Fruit fly (Drosophila melanogaster): ENCODE results near the gene CG33658.

The CG33658 gene

DNA sequence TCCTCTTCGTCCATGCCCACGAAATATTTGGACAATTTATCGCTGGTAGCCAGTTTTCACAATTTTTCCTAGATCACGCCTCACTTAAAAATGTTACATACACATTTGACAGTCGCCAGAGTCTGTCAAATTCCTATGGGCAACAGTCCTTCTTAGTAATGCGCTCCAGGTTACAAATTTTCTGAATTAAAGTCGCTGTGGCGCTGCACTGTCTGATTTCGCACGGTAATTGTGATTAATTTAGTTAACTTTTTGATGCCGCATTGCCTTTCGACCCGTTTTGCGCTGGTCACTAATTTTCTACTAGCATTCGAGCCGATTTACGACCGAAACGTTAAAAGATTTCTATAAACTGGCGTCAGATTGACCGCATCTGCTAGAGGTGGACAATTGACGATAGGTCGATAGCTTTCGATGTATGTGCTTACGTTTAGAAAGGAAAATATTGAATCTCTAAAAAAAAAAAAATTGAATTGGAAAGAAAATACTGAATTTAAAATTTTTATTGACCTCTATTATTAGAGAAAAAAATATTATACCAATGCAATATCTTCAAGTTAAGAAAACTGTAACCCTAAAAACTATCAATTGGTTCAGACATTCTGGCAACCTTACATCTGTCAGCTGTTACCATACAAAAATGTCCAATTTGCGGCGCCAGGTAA, 27.2 kb downstream of the CG33658 start, which contains the start of the genes lili and CG34150 (continued):
- TF ChIP-seq PHDP (tag; optimal IDR thresholded peaks at IDR 0.05): peak; percentile 77
- TF ChIP-seq CG4404 (GFP tag; IDR thresholded peaks at IDR 0.05): peak; percentile 40; the same call in 1 of the 2 replicates
- no peak for TF ChIP-seq CG8765 (GFP tag; IDR thresholded peaks at IDR 0.05)
- TF ChIP-seq Eip74EF (GFP tag; optimal IDR thresholded peaks at IDR 0.05): no peak
- TF ChIP-seq CG10565 (GFP tag; optimal IDR thresholded peaks at IDR 0.05): no peak
- TF ChIP-seq onecut (GFP tag; IDR thresholded peaks at IDR 0.05): peak; percentile 47
- peak; percentile 88 for TF ChIP-seq CG13287 (GFP tag; IDR thresholded peaks at IDR 0.05; ENCODE audit: partially characterized antibody)
- TF ChIP-seq Asciz (GFP tag; optimal IDR thresholded peaks at IDR 0.05): peak; percentile 55
- TF ChIP-seq CG11696 (GFP tag; IDR thresholded peaks at IDR 0.05): no peak
- TF ChIP-seq CHES-1-like (GFP tag; optimal IDR thresholded peaks at IDR 0.05): peak; percentile 80
- TF ChIP-seq CG3065 (GFP tag; optimal IDR thresholded peaks at IDR 0.05): no peak
- TF ChIP-seq Nf-YA (GFP tag; IDR thresholded peaks at IDR 0.05): peak; percentile 50; the same call in 1 of the 2 replicates
- no peak for TF ChIP-seq CG2199 (GFP tag; IDR thresholded peaks at IDR 0.05)
- TF ChIP-seq CG7357 (GFP tag; IDR thresholded peaks at IDR 0.05): peak; percentile 44; the same call in 1 of the 3 replicates
- peak; percentile 71 for TF ChIP-seq Aef1 (GFP tag; IDR thresholded peaks at IDR 0.05)
- no peak for TF ChIP-seq CG4707 (GFP tag; optimal IDR thresholded peaks at IDR 0.05)
- peak; percentile 53 for TF ChIP-seq caup (GFP tag; optimal IDR thresholded peaks at IDR 0.05; ENCODE audit: severe bottlenecking)
- TF ChIP-seq CG10267 (tag; optimal IDR thresholded peaks at IDR 0.05): peak; percentile 80
- 0 out of 2 replicates have a peak, but pooled peaks have one; percentile 26 for TF ChIP-seq CG14667 (GFP tag; IDR thresholded peaks at IDR 0.05)
- no peak for TF ChIP-seq hth (optimal IDR thresholded peaks at IDR 0.05)
- TF ChIP-seq CG15073 (GFP tag; optimal IDR thresholded peaks at IDR 0.05): no peak
- peak; percentile 26 for TF ChIP-seq trh (GFP tag; optimal IDR thresholded peaks at IDR 0.05)
- peak; percentile 56 for TF ChIP-seq Mes4 (GFP tag; optimal IDR thresholded peaks at IDR 0.05)
- peak; percentile 57 for TF ChIP-seq CG8089 (GFP tag; optimal IDR thresholded peaks at IDR 0.05)
- TF ChIP-seq Hmr (GFP tag; optimal IDR thresholded peaks at IDR 0.05): peak; percentile 58
- peak; percentile 74 for TF ChIP-seq CG12942 (GFP tag; optimal IDR thresholded peaks at IDR 0.05)
- peak; percentile 77 for TF ChIP-seq tin (GFP tag; optimal IDR thresholded peaks at IDR 0.05)
- TF ChIP-seq NFAT (GFP tag; IDR thresholded peaks at IDR 0.05): peak; percentile 54; the same call in 1 of the 2 replicates
- no peak for TF ChIP-seq gsb (GFP tag; IDR thresholded peaks at IDR 0.05)
- no peak for TF ChIP-seq Lim3 (GFP tag; IDR thresholded peaks at IDR 0.05)
- peak; percentile 43 for TF ChIP-seq Spps (tag; optimal IDR thresholded peaks at IDR 0.05)
- TF ChIP-seq crp (GFP tag; optimal IDR thresholded peaks at IDR 0.05): peak; percentile 78 to 94
- TF ChIP-seq Sox100B (GFP tag; optimal IDR thresholded peaks at IDR 0.05): no peak
- no peak for TF ChIP-seq CG9876 (GFP tag; optimal IDR thresholded peaks at IDR 0.05)
- TF ChIP-seq lab (GFP tag; optimal IDR thresholded peaks at IDR 0.05): peak; percentile 71
- TF ChIP-seq dan (GFP tag; IDR thresholded peaks at IDR 0.05): no peak
- peak; percentile 57; the same call in 3 of the 4 replicates for TF ChIP-seq Gug (GFP tag; IDR thresholded peaks at IDR 0.05)
- TF ChIP-seq CG2129 (GFP tag; IDR thresholded peaks at IDR 0.05; ENCODE audit: partially characterized antibody): peak; percentile 41; the same call in 1 of the 2 replicates
- peak; percentile 93 for TF ChIP-seq CG12391 (tag; optimal IDR thresholded peaks at IDR 0.05)
- no peak; the same call in 2 of the 3 replicates for TF ChIP-seq B-H1 (GFP tag; IDR thresholded peaks at IDR 0.05)
- 0 out of 2 replicates have a peak, but pooled peaks have one; percentile 45 for TF ChIP-seq cas (GFP tag; IDR thresholded peaks at IDR 0.05)
- TF ChIP-seq CG32767 (GFP tag; IDR thresholded peaks at IDR 0.05): peak; percentile 73; the same call in 1 of the 2 replicates
- TF ChIP-seq CG7745 (tag; optimal IDR thresholded peaks at IDR 0.05): no peak
- TF ChIP-seq dati (GFP tag; IDR thresholded peaks at IDR 0.05): no peak
- TF ChIP-seq CG4328 (GFP tag; optimal IDR thresholded peaks at IDR 0.05): peak; percentile 65
- peak; percentile 50 for TF ChIP-seq Oli (tag; optimal IDR thresholded peaks at IDR 0.05)
- TF ChIP-seq CG10431 (GFP tag; optimal IDR thresholded peaks at IDR 0.05): peak; percentile 30
- peak; percentile 73 for TF ChIP-seq ind (GFP tag; optimal IDR thresholded peaks at IDR 0.05)
- peak; percentile 69 for TF ChIP-seq klu (GFP tag; IDR thresholded peaks at IDR 0.05)
